Fruit fly (Drosophila melanogaster) S2 (cell line): ENCODE measurements around the gene mthl15.

Experiments
- CG8478 ChIP-seq: fragments of >200 bp; optimal IDR thresholded peaks from 2 replicates; lab custom pipeline; 2018
- CTCF ChIP-seq, 2 experiments: fragments of >200 bp; optimal IDR thresholded peaks; 2 replicates each; lab custom pipeline; 2018

The mthl15 gene

dm6 chr2L:10260750-10261493, 22.8 kb upstream of the mthl15 start, which contains the start of gene Pten:
Pten (minus strand) TSS chr2L:10261049.
- TF ChIP-seq CG8478 (lab: Kevin White, UChicago), result no peak
- TF ChIP-seq CTCF (optimal IDR thresholded peaks at IDR 0.05; lab: Kevin White, UChicago), result peak in 1 of 2 experiments; percentile 3

dm6 chr2L:10259960-10260749, 22.0 kb upstream of the mthl15 start:
- TF ChIP-seq CTCF (optimal IDR thresholded peaks at IDR 0.05; lab: Kevin White, UChicago), result no peak
- TF ChIP-seq CG8478 (lab: Kevin White, UChicago), result no peak

dm6 chr2L:10255725-10256158, 17.6 kb upstream of the mthl15 start, which contains the start of gene CG5676:
CG5676 (minus strand) TSS chr2L:10255891.
- TF ChIP-seq CG8478 (lab: Kevin White, UChicago) (no peak), CTCF (optimal IDR thresholded peaks at IDR 0.05; lab: Kevin White, UChicago) (no peak)

- TF ChIP-seq CTCF (optimal IDR thresholded peaks at IDR 0.05; lab: Kevin White, UChicago), result no peak
- TF ChIP-seq CG8478 (lab: Kevin White, UChicago), result no peak
Observed at dm6 chr2L:10251592-10251991, 13.5 kb upstream of the mthl15 start, which contains the start of gene Ror. Ror (plus strand) TSS chr2L:10251843.

- TF ChIP-seq CG8478 (lab: Kevin White, UChicago) (no peak), CTCF (optimal IDR thresholded peaks at IDR 0.05; lab: Kevin White, UChicago) (no peak)
Observed at dm6 chr2L:10250441-10250847, 12.3 kb upstream of the mthl15 start, which contains the start of the genes bsk and CG31717. bsk (minus strand) TSS chr2L:10250501. CG31717 (plus strand) TSS chr2L:10250737.

- TF ChIP-seq CG8478 (lab: Kevin White, UChicago) (no peak), CTCF (optimal IDR thresholded peaks at IDR 0.05; lab: Kevin White, UChicago) (no peak)
Observed at dm6 chr2L:10249655-10250202, 11.6 kb upstream of the mthl15 start.

- TF ChIP-seq CTCF (optimal IDR thresholded peaks at IDR 0.05; lab: Kevin White, UChicago) (peak; percentile 45 to 46), CG8478 (lab: Kevin White, UChicago) (no peak)
Observed at dm6 chr2L:10246785-10247190, 8.7 kb upstream of the mthl15 start, which contains the start of gene chico. chico (minus strand) TSS chr2L:10247078.

dm6 chr2L:10238726-10239652, 872 bp upstream of the mthl15 start, which contains the start of gene me31B:
me31B (plus strand) TSS chr2L:10239341.
- no peak for TF ChIP-seq CTCF (optimal IDR thresholded peaks at IDR 0.05; lab: Kevin White, UChicago)
- TF ChIP-seq CG8478 (lab: Kevin White, UChicago), result no peak

dm6 chr2L:10232827-10233226, 5.3 kb downstream of the mthl15 start:
- TF ChIP-seq CTCF (optimal IDR thresholded peaks at IDR 0.05; lab: Kevin White, UChicago), result no peak
- no peak for TF ChIP-seq CG8478 (lab: Kevin White, UChicago)

dm6 chr2L:10232152-10232816, 5.8 kb downstream of the mthl15 start, which contains the start of gene eEF1delta:
eEF1delta (plus strand) TSS chr2L:10232507.
- TF ChIP-seq CTCF (optimal IDR thresholded peaks at IDR 0.05; lab: Kevin White, UChicago), result no peak
- no peak for TF ChIP-seq CG8478 (lab: Kevin White, UChicago)

- TF ChIP-seq CG8478 (lab: Kevin White, UChicago) (no peak), CTCF (optimal IDR thresholded peaks at IDR 0.05; lab: Kevin White, UChicago) (no peak)
Observed at dm6 chr2L:10231510-10231909, 6.6 kb downstream of the mthl15 start, which contains the start of gene ova. ova (minus strand) TSS chr2L:10231692.

dm6 chr2L:10231092-10231494, 7.0 kb downstream of the mthl15 start:
- TF ChIP-seq CG8478 (lab: Kevin White, UChicago) (no peak), CTCF (optimal IDR thresholded peaks at IDR 0.05; lab: Kevin White, UChicago) (no peak)

- TF ChIP-seq CTCF (optimal IDR thresholded peaks at IDR 0.05; lab: Kevin White, UChicago), result no peak
- TF ChIP-seq CG8478 (lab: Kevin White, UChicago), result no peak
Observed at dm6 chr2L:10230455-10230854, 7.7 kb downstream of the mthl15 start.
